Worm (Caenorhabditis elegans) whole organism, early embryonic: ENCODE data around the gene F59A6.13.

Experiments
- F13C5.2 ChIP-seq: sonication (generic microtip); optimal IDR thresholded peaks from 2 replicates; lab custom pipeline; 2017; ENCODE audit warnings: mild to moderate bottlenecking, missing genetic modification characterization, inconsistent platforms, missing compliant biosample characterization
- aly-1 ChIP-seq: sonication (generic microtip); optimal IDR thresholded peaks from 2 replicates; lab custom pipeline; 2016; ENCODE audit warnings: missing genetic modification characterization, missing compliant biosample characterization
- ama-1 ChIP-seq: fragments of 150-350 bp; optimal IDR thresholded peaks from 2 replicates; lab custom pipeline; 2014
- ceh-13 ChIP-seq: fragments of 200-800 bp; sonication (Bioruptor generic); optimal IDR thresholded peaks from 2 replicates; lab custom pipeline; 2018; ENCODE audit warnings: mild to moderate bottlenecking, missing genetic modification characterization, missing compliant biosample characterization
- ceh-36 ChIP-seq: sonication (generic microtip); optimal IDR thresholded peaks from 2 replicates; lab custom pipeline; 2016; ENCODE audit warnings: missing genetic modification characterization, inconsistent platforms, missing compliant biosample characterization
- ets-7 ChIP-seq: sonication (generic microtip); optimal IDR thresholded peaks from 2 replicates; lab custom pipeline; 2016; ENCODE audit warnings: missing genotype, missing genetic modification characterization, missing compliant biosample characterization
- flt-1 ChIP-seq: fragments of 200-800 bp; sonication (Bioruptor generic); IDR thresholded peaks from 2 replicates; pipeline ENCODE4 v1.3.6; 2022; ENCODE audit warnings: missing genetic modification characterization, missing compliant biosample characterization
- hmg-4 ChIP-seq: fragments of 200-800 bp; sonication (Bioruptor generic); optimal IDR thresholded peaks from 2 replicates; lab custom pipeline; 2018; ENCODE audit warnings: mild to moderate bottlenecking, missing genetic modification characterization, missing compliant biosample characterization
- hnd-1 ChIP-seq: sonication (generic microtip); optimal IDR thresholded peaks from 2 replicates; lab custom pipeline; 2016; ENCODE audit warnings: missing genetic modification characterization, missing compliant biosample characterization
- pes-1 ChIP-seq: fragments of 200-800 bp; sonication (Bioruptor generic); IDR thresholded peaks from 2 replicates; pipeline ENCODE4 v1.3.6; 2022; ENCODE audit warnings: missing genetic modification reagents, missing genetic modification characterization, missing compliant biosample characterization
- scrt-1 ChIP-seq: fragments of 200-800 bp; sonication (Bioruptor generic); IDR thresholded peaks from 2 replicates; pipeline ENCODE4 v1.3.6; 2022; ENCODE audit warnings: missing genetic modification characterization, missing compliant biosample characterization
- sea-1 ChIP-seq: fragments of 200-800 bp; sonication (Bioruptor generic); conservative IDR thresholded peaks from 2 replicates; pipeline ENCODE4 v1.3.6; 2022; ENCODE audit warnings: missing genetic modification characterization, missing compliant biosample characterization
- tbx-11 ChIP-seq: fragments of 200-800 bp; sonication (Bioruptor generic); IDR thresholded peaks from 2 replicates; pipeline ENCODE4 v1.3.6; 2022; ENCODE audit warnings: missing genetic modification characterization, missing compliant biosample characterization
- tbx-37 ChIP-seq: fragments of 200-800 bp; sonication (Bioruptor generic); conservative IDR thresholded peaks from 2 replicates; pipeline ENCODE4 v1.3.6; 2022; ENCODE audit warnings: missing genetic modification reagents, missing genetic modification characterization, missing compliant biosample characterization

ce11 chrII:5067927-5068326, 45.3 kb downstream of the F59A6.13 start, which contains the start of gene C27A2.8:
- no peak for TF ChIP-seq tbx-11 (GFP tag; lab: Robert Waterston, UW)
- TF ChIP-seq aly-1 (tag; lab: Kevin White, UChicago) = peak; percentile 10
- no peak for TF ChIP-seq ama-1 (lab: Kevin White, UChicago)
- no peak for TF ChIP-seq F13C5.2 (tag; lab: Kevin White, UChicago)
- no peak for TF ChIP-seq ceh-36 (tag; lab: Kevin White, UChicago)
- no peak for TF ChIP-seq scrt-1 (GFP tag; lab: Robert Waterston, UW)
- TF ChIP-seq sea-1 (GFP tag; lab: Robert Waterston, UW) = no peak
- TF ChIP-seq flt-1 (GFP tag; lab: Robert Waterston, UW) = no peak
- TF ChIP-seq ets-7 (tag; lab: Kevin White, UChicago) = no peak
- no peak for TF ChIP-seq hnd-1 (tag; lab: Kevin White, UChicago)
- no peak for TF ChIP-seq hmg-4 (GFP tag; lab: Kevin White, UChicago)
- no peak for TF ChIP-seq tbx-37
- no peak for TF ChIP-seq ceh-13 (GFP tag; lab: Kevin White, UChicago)
- TF ChIP-seq pes-1 (GFP tag; lab: Robert Waterston, UW) = no peak
